Worm (Caenorhabditis elegans) whole organism, late embryonic: ENCODE data around the gene R02D5.3.

Experiments used
- C08G9.2 ChIP-seq: sonication (generic microtip); optimal IDR thresholded peaks from 2 replicates; lab custom pipeline; 2016; ENCODE audit warnings: mild to moderate bottlenecking, missing genetic modification characterization, moderate library complexity, missing compliant biosample characterization
- K02D7.2 ChIP-seq: sonication (generic microtip); optimal IDR thresholded peaks from 2 replicates; lab custom pipeline; 2017; ENCODE audit warnings: mild to moderate bottlenecking, missing genetic modification characterization, missing compliant biosample characterization
- K09A11.1 ChIP-seq: sonication (generic microtip); optimal IDR thresholded peaks from 2 replicates; lab custom pipeline; 2017; ENCODE audit warnings: antibody characterized with exemption, mild to moderate bottlenecking, missing genetic modification characterization, missing compliant biosample characterization; ENCODE audit not compliant: insufficient read depth
- ahr-1 ChIP-seq: sonication (generic microtip); optimal IDR thresholded peaks from 2 replicates; lab custom pipeline; 2016; ENCODE audit warnings: missing genetic modification characterization, missing compliant biosample characterization
- ama-1 ChIP-seq: fragments of 150-350 bp; optimal IDR thresholded peaks from 2 replicates; lab custom pipeline; 2014
- ceh-14 ChIP-seq: sonication (generic microtip); optimal IDR thresholded peaks from 2 replicates; lab custom pipeline; 2016; ENCODE audit warnings: missing genotype, missing genetic modification characterization, missing compliant biosample characterization
- ceh-18 ChIP-seq: sonication (generic microtip); optimal IDR thresholded peaks from 2 replicates; lab custom pipeline; 2016; ENCODE audit warnings: missing genetic modification characterization, missing compliant biosample characterization
- ceh-19 ChIP-seq: fragments of 200-800 bp; sonication (Bioruptor generic); optimal IDR thresholded peaks from 2 replicates; lab custom pipeline; 2018; ENCODE audit warnings: mild to moderate bottlenecking, missing genetic modification characterization, missing compliant biosample characterization
- ceh-2 ChIP-seq: sonication (generic microtip); optimal IDR thresholded peaks from 2 replicates; lab custom pipeline; 2016; ENCODE audit warnings: missing genotype, missing genetic modification characterization, missing compliant biosample characterization
- ceh-45 ChIP-seq: fragments of 200-800 bp; sonication (Bioruptor generic); IDR thresholded peaks from 2 replicates; pipeline ENCODE4 v1.3.6; 2022; ENCODE audit warnings: missing genetic modification reagents, missing genetic modification characterization, missing compliant biosample characterization
- ceh-6 ChIP-seq: fragments of 200-800 bp; sonication (Bioruptor generic); optimal IDR thresholded peaks from 2 replicates; lab custom pipeline; 2018; ENCODE audit warnings: mild to moderate bottlenecking, missing genetic modification characterization, missing compliant biosample characterization
- che-1 ChIP-seq: sonication (generic microtip); optimal IDR thresholded peaks from 2 replicates; lab custom pipeline; 2016; ENCODE audit warnings: mild to moderate bottlenecking, missing genetic modification characterization, missing compliant biosample characterization
- dmd-4 ChIP-seq: sonication (generic microtip); optimal IDR thresholded peaks from 2 replicates; lab custom pipeline; 2016; ENCODE audit warnings: borderline replicate concordance, missing genetic modification characterization, missing compliant biosample characterization
- elt-2 ChIP-seq: sonication (generic microtip); optimal IDR thresholded peaks from 2 replicates; lab custom pipeline; 2016; ENCODE audit warnings: missing genetic modification reagents, missing genetic modification characterization, missing compliant biosample characterization
- ets-4 ChIP-seq: sonication (generic microtip); optimal IDR thresholded peaks from 2 replicates; lab custom pipeline; 2016; ENCODE audit warnings: missing genetic modification characterization, missing compliant biosample characterization
- eyg-1 ChIP-seq: sonication (generic microtip); optimal IDR thresholded peaks from 2 replicates; lab custom pipeline; 2016; ENCODE audit warnings: missing genotype, missing genetic modification characterization, missing compliant biosample characterization
- fkh-6 ChIP-seq: sonication (generic microtip); optimal IDR thresholded peaks from 2 replicates; lab custom pipeline; 2016; ENCODE audit warnings: missing genetic modification characterization, missing compliant biosample characterization
- hlh-15 ChIP-seq: sonication (generic microtip); optimal IDR thresholded peaks from 2 replicates; lab custom pipeline; 2016; ENCODE audit warnings: missing genetic modification characterization, missing compliant biosample characterization
- hlh-30 ChIP-seq: sonication (generic microtip); optimal IDR thresholded peaks from 2 replicates; lab custom pipeline; 2017; ENCODE audit warnings: antibody characterized with exemption, missing genetic modification characterization, missing compliant biosample characterization; ENCODE audit not compliant: insufficient read depth
- hlh-6 ChIP-seq: sonication (generic microtip); optimal IDR thresholded peaks from 2 replicates; lab custom pipeline; 2016; ENCODE audit warnings: missing genotype, missing genetic modification characterization, missing compliant biosample characterization
- hlh-8 ChIP-seq: sonication (generic microtip); optimal IDR thresholded peaks from 2 replicates; lab custom pipeline; 2016; ENCODE audit warnings: missing genotype, missing genetic modification characterization, missing compliant biosample characterization
- lim-6 ChIP-seq: sonication (generic microtip); optimal IDR thresholded peaks from 2 replicates; lab custom pipeline; 2016; ENCODE audit warnings: missing genetic modification characterization, missing compliant biosample characterization
- lin-11 ChIP-seq: fragments of 200-800 bp; sonication (Bioruptor generic); optimal IDR thresholded peaks from 2 replicates; lab custom pipeline; 2018; ENCODE audit warnings: mild to moderate bottlenecking, missing genetic modification characterization, missing compliant biosample characterization
- madf-2 ChIP-seq: sonication (generic microtip); optimal IDR thresholded peaks from 2 replicates; lab custom pipeline; 2017; ENCODE audit warnings: missing genetic modification characterization, missing compliant biosample characterization
- mec-3 ChIP-seq: sonication (generic microtip); optimal IDR thresholded peaks from 2 replicates; lab custom pipeline; 2016; ENCODE audit warnings: borderline replicate concordance, missing genetic modification characterization, missing compliant biosample characterization
- nfya-1 ChIP-seq: sonication (generic microtip); optimal IDR thresholded peaks from 2 replicates; lab custom pipeline; 2017; ENCODE audit warnings: missing genetic modification characterization, mild to moderate bottlenecking, missing compliant biosample characterization, antibody characterized with exemption, moderate library complexity
- pag-3 ChIP-seq: sonication (generic microtip); optimal IDR thresholded peaks from 2 replicates; lab custom pipeline; 2016; ENCODE audit warnings: missing compliant biosample characterization, missing genetic modification characterization, borderline replicate concordance
- pat-9 ChIP-seq: fragments of 200-800 bp; sonication (Bioruptor generic); optimal IDR thresholded peaks from 2 replicates; lab custom pipeline; 2018; ENCODE audit warnings: mild to moderate bottlenecking, missing genetic modification characterization, moderate library complexity, missing compliant biosample characterization
- pax-1 ChIP-seq: fragments of 150-350 bp; optimal IDR thresholded peaks from 2 replicates; lab custom pipeline; 2014; ENCODE audit warnings: missing biosample characterization, missing genetic modification characterization
- pha-4 ChIP-seq: fragments of 150-350 bp; optimal IDR thresholded peaks from 2 replicates; lab custom pipeline; 2018; ENCODE audit warnings: missing biosample characterization, missing genetic modification reagents, missing genetic modification characterization
- pros-1 ChIP-seq: fragments of 150-350 bp; optimal IDR thresholded peaks from 2 replicates; lab custom pipeline; 2014; ENCODE audit warnings: missing biosample characterization, missing genetic modification reagents, missing genetic modification characterization
- ref-2 ChIP-seq: sonication (generic microtip); optimal IDR thresholded peaks from 2 replicates; lab custom pipeline; 2016; ENCODE audit warnings: missing genetic modification characterization, missing compliant biosample characterization
- rnt-1 ChIP-seq: sonication (generic microtip); optimal IDR thresholded peaks from 2 replicates; lab custom pipeline; 2016; ENCODE audit warnings: missing genetic modification characterization, missing compliant biosample characterization
- sdc-2 ChIP-seq: sonication (generic microtip); optimal IDR thresholded peaks from 2 replicates; lab custom pipeline; 2016; ENCODE audit warnings: missing genotype, missing genetic modification characterization, missing compliant biosample characterization
- sox-4 ChIP-seq: sonication (generic microtip); optimal IDR thresholded peaks from 2 replicates; lab custom pipeline; 2017; ENCODE audit warnings: mild to moderate bottlenecking, missing genetic modification characterization, inconsistent platforms, missing compliant biosample characterization
- tbx-7 ChIP-seq: sonication (generic microtip); optimal IDR thresholded peaks from 2 replicates; lab custom pipeline; 2016; ENCODE audit warnings: missing genotype, missing genetic modification characterization, missing compliant biosample characterization
- ttx-3 ChIP-seq: sonication (generic microtip); optimal IDR thresholded peaks from 2 replicates; lab custom pipeline; 2016; ENCODE audit warnings: missing genetic modification reagents, missing genetic modification characterization, missing compliant biosample characterization
- unc-3 ChIP-seq, 2 experiments: fragments of 200-800 bp in 1 of 2; sonication (Bioruptor generic) in 1 of 2; sonication (generic microtip) in 1 of 2; conservative IDR thresholded peaks in 1 of 2; optimal IDR thresholded peaks in 1 of 2; 2 replicates each; pipeline versions ENCODE4 v1.3.6 to Lab custom; 2016 to 2022; ENCODE audit warnings: missing compliant biosample characterization in 2 of 2, missing genetic modification characterization in 2 of 2, missing genetic modification reagents in 1 of 2
- unc-42 ChIP-seq: sonication (generic microtip); optimal IDR thresholded peaks from 2 replicates; lab custom pipeline; 2016; ENCODE audit warnings: missing genotype, missing genetic modification characterization, missing compliant biosample characterization
- unc-86 ChIP-seq: sonication (generic microtip); optimal IDR thresholded peaks from 2 replicates; lab custom pipeline; 2016; ENCODE audit warnings: missing genetic modification characterization, missing compliant biosample characterization

R02D5.3 gene

DNA sequence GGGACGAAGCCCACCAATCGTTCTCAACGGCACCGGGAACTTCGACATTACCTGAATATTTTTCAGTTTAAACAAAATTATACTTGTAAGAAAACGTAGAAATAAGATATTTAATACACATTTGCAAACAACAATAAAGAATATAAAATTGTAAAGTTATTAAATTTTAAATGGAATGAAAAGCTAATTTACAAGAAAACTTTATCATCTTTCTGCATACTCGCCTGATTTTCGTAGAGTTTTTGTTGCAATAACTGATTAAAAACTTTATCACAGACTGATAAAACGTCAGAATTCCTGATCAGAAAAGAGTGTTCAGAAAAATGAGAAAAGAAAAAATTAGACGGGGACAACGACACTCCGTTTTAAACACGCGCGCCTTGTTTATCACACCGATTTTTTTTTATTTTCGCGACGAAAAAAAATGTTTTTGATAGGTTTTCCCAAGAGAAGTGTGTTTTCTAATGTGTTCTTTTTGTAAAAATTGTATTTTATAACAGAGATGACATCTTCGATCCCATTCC, 35.7 kb upstream of the R02D5.3 start, which contains the start of the genes dlat-1 and fntb-1:
Gene dlat-1, minus strand, starts transcription at position 51 of the 524 bp plus-strand sequence.
Gene fntb-1, plus strand, starts transcription at position 412 of the 524 bp plus-strand sequence.
- TF ChIP-seq hlh-30 (tag; lab: Kevin White, UChicago) (no peak), ceh-18 (no peak), ceh-6 (GFP tag; lab: Kevin White, UChicago) (no peak), ttx-3 (tag; lab: Kevin White, UChicago) (no peak), elt-2 (tag; lab: Kevin White, UChicago) (peak; percentile 89), madf-2 (tag; lab: Kevin White, UChicago) (no peak), mec-3 (tag; lab: Kevin White, UChicago) (no peak)

- TF ChIP-seq che-1 (tag; lab: Kevin White, UChicago): no peak
- no peak for TF ChIP-seq hlh-15
- TF ChIP-seq unc-86 (tag; lab: Kevin White, UChicago): no peak
- TF ChIP-seq pha-4 (tag; lab: Kevin White, UChicago): no peak
- no peak for TF ChIP-seq pag-3 (tag; lab: Kevin White, UChicago)
- TF ChIP-seq pat-9: no peak
- no peak for TF ChIP-seq fkh-6 (tag; lab: Kevin White, UChicago)
- TF ChIP-seq tbx-7 (tag; lab: Kevin White, UChicago): no peak
- no peak for TF ChIP-seq lin-11 (tag; lab: Kevin White, UChicago)
- TF ChIP-seq ceh-45: no peak
- TF ChIP-seq madf-2 (tag; lab: Kevin White, UChicago): no peak
- TF ChIP-seq ttx-3 (tag; lab: Kevin White, UChicago): no peak
- TF ChIP-seq hlh-8: no peak
Measured at ce11 chrV:14448669-14449068, 34.3 kb upstream of the R02D5.3 start.

ce11 chrV:14449397-14449796, 33.6 kb upstream of the R02D5.3 start, which contains the start of gene F23B12.7:
Gene F23B12.7, plus strand, starts transcription at chrV:14449697.
- TF ChIP-seq ref-2 (tag; lab: Kevin White, UChicago) (no peak), ahr-1 (tag; lab: Kevin White, UChicago) (no peak), lim-6 (no peak), C08G9.2 (no peak), unc-3 (GFP tag; conservative IDR thresholded peaks at IDR 0.05; lab: Robert Waterston, UW) (no peak), unc-3 (tag; optimal IDR thresholded peaks at IDR 0.05; lab: Kevin White, UChicago) (no peak), dmd-4 (tag; lab: Kevin White, UChicago) (no peak), pros-1 (no peak), hlh-6 (no peak), eyg-1 (tag; lab: Kevin White, UChicago) (no peak), unc-42 (tag; lab: Kevin White, UChicago) (no peak), rnt-1 (tag; lab: Kevin White, UChicago) (no peak), mec-3 (tag; lab: Kevin White, UChicago) (no peak), ceh-19 (GFP tag; lab: Kevin White, UChicago) (no peak)

DNA sequence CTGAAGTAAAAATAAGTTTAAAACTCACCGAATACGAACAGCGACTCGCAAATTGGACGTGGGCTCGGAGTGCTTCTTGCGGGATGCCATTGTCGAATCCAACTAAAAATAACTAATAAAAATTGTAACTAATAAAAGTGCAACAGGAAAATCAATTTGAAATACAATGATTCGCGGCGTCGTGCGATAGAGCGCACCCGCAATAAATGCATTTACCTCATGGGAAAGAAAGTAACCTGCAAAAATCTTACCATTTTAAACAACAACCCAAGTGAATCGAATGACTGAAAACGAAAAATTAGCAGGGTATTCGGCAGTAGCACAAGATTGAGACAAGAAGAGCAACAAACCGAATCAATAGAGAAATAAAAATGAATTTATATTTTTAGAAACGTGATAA, 26.3 kb upstream of the R02D5.3 start, which contains the start of gene bmk-1:
Gene bmk-1, minus strand, starts transcription at position 359 of the 400 bp plus-strand sequence.
- no peak for TF ChIP-seq ceh-2 (tag; lab: Kevin White, UChicago)
- peak; percentile 48 for TF ChIP-seq unc-42 (tag; lab: Kevin White, UChicago)

- TF ChIP-seq sox-4 (tag; lab: Kevin White, UChicago): no peak
- no peak for TF ChIP-seq fkh-6 (tag; lab: Kevin White, UChicago)
- TF ChIP-seq hlh-6: no peak
- TF ChIP-seq lin-11 (tag; lab: Kevin White, UChicago): no peak
- no peak for TF ChIP-seq nfya-1 (tag; lab: Kevin White, UChicago)
- no peak for TF ChIP-seq K09A11.1 (tag; lab: Kevin White, UChicago)
- TF ChIP-seq ceh-14 (tag; lab: Kevin White, UChicago): no peak
- TF ChIP-seq unc-86 (tag; lab: Kevin White, UChicago): no peak
- TF ChIP-seq ama-1 (lab: Kevin White, UChicago): no peak
- no peak for TF ChIP-seq K02D7.2 (tag; lab: Kevin White, UChicago)
- no peak for TF ChIP-seq sdc-2 (tag; lab: Kevin White, UChicago)
- TF ChIP-seq ets-4 (tag; lab: Kevin White, UChicago): no peak
- TF ChIP-seq pax-1 (tag; lab: Kevin White, UChicago): no peak
- no peak for TF ChIP-seq pros-1
- no peak for TF ChIP-seq pag-3 (tag; lab: Kevin White, UChicago)
Measured at ce11 chrV:14457070-14457469, 25.9 kb upstream of the R02D5.3 start, which contains the start of gene coh-3. Gene coh-3, plus strand, starts transcription at chrV:14457422.
